Fruit fly (Drosophila melanogaster) whole organism, prepupa: ENCODE data around the gene CG12522.

Experiments used
- Blimp-1 ChIP-seq: fragments of 200-800 bp; sonication (Bioruptor generic); optimal IDR thresholded peaks from 3 replicates; lab custom pipeline; 2017; ENCODE audit warnings: missing biosample characterization, missing genetic modification characterization, mild to moderate bottlenecking, moderate library complexity, missing genetic modification reagents
- CG10631 ChIP-seq: fragments of 200-800 bp; sonication (Bioruptor generic); optimal IDR thresholded peaks from 2 replicates; lab custom pipeline; 2016; ENCODE audit warnings: missing biosample characterization, missing genetic modification characterization
- CG15336 ChIP-seq: fragments of 200-800 bp; sonication (Bioruptor generic); IDR thresholded peaks from 2 replicates; pipeline ENCODE4 v1.3.6; 2022; ENCODE audit warnings: missing biosample characterization, missing genetic modification characterization
- CG16779 ChIP-seq: fragments of 200-800 bp; sonication (Bioruptor generic); optimal IDR thresholded peaks from 3 replicates; lab custom pipeline; 2017; ENCODE audit warnings: missing biosample characterization, mild to moderate bottlenecking, missing genetic modification characterization
- CG31627 ChIP-seq: fragments of 200-800 bp; sonication (Bioruptor generic); optimal IDR thresholded peaks from 3 replicates; lab custom pipeline; 2016; ENCODE audit warnings: missing biosample characterization, missing genetic modification characterization
- CG4318 ChIP-seq: fragments of 200-800 bp; sonication (Bioruptor generic); optimal IDR thresholded peaks from 3 replicates; lab custom pipeline; 2017; ENCODE audit warnings: missing biosample characterization, mild to moderate bottlenecking, missing genetic modification characterization
- CG6163 ChIP-seq: fragments of 200-800 bp; sonication (Bioruptor generic); IDR thresholded peaks from 3 replicates; pipeline ENCODE4 v1.3.6; 2022; ENCODE audit warnings: missing biosample characterization, missing genetic modification characterization
- CG7368 ChIP-seq: fragments of 200-800 bp; sonication (Bioruptor generic); optimal IDR thresholded peaks from 3 replicates; lab custom pipeline; 2016; ENCODE audit warnings: missing biosample characterization, missing genetic modification characterization
- CG8119 ChIP-seq: fragments of 200-800 bp; sonication (Bioruptor generic); IDR thresholded peaks from 3 replicates; pipeline ENCODE4 v1.3.6; 2022; ENCODE audit warnings: missing biosample characterization, missing genetic modification characterization
- CG8632 ChIP-seq: fragments of 200-800 bp; sonication (Bioruptor generic); optimal IDR thresholded peaks from 3 replicates; lab custom pipeline; 2016; ENCODE audit warnings: missing biosample characterization, missing genetic modification characterization
- CG9139 ChIP-seq: fragments of 200-800 bp; sonication (Bioruptor generic); optimal IDR thresholded peaks from 3 replicates; lab custom pipeline; 2017; ENCODE audit warnings: missing biosample characterization, mild to moderate bottlenecking, missing genetic modification characterization
- Eip75B ChIP-seq: fragments of 200-800 bp; sonication (Bioruptor generic); optimal IDR thresholded peaks from 3 replicates; lab custom pipeline; 2016; ENCODE audit warnings: missing biosample characterization, missing genetic modification characterization
- Eip78C ChIP-seq: fragments of 200-800 bp; sonication (Bioruptor generic); peaks from one replicate; lab custom pipeline; 2016; ENCODE audit warnings: missing biosample characterization, missing genetic modification characterization
- Eip93F ChIP-seq: fragments of 200-800 bp; sonication (Bioruptor generic); optimal IDR thresholded peaks from 2 replicates; lab custom pipeline; 2016; ENCODE audit warnings: missing biosample characterization, mild to moderate bottlenecking, missing genetic modification characterization
- Gug ChIP-seq: fragments of 200-800 bp; sonication (Bioruptor generic); IDR thresholded peaks from 2 replicates; pipeline ENCODE4 v1.3.6; 2022; ENCODE audit warnings: missing biosample characterization, missing genetic modification characterization
- Hr4 ChIP-seq: fragments of 200-800 bp; sonication (Bioruptor generic); optimal IDR thresholded peaks from 3 replicates; lab custom pipeline; 2016; ENCODE audit warnings: missing biosample characterization, missing genetic modification characterization
- Met ChIP-seq: fragments of 200-800 bp; sonication (Bioruptor generic); optimal IDR thresholded peaks from 3 replicates; lab custom pipeline; 2016; ENCODE audit warnings: missing biosample characterization, missing genetic modification characterization
- Smox ChIP-seq: fragments of 200-800 bp; sonication (Bioruptor generic); optimal IDR thresholded peaks from 3 replicates; lab custom pipeline; 2016; ENCODE audit warnings: missing biosample characterization, missing genetic modification characterization
- Sox102F ChIP-seq: fragments of 200-800 bp; sonication (Bioruptor generic); optimal IDR thresholded peaks from 2 replicates; lab custom pipeline; 2016; ENCODE audit warnings: missing biosample characterization, mild to moderate bottlenecking, missing genetic modification characterization
- Sox14 ChIP-seq: fragments of 200-800 bp; sonication (Bioruptor generic); optimal IDR thresholded peaks from 3 replicates; lab custom pipeline; 2016; ENCODE audit warnings: missing biosample characterization, missing genetic modification characterization
- achi ChIP-seq: fragments of 200-800 bp; sonication (Bioruptor generic); optimal IDR thresholded peaks from 3 replicates; lab custom pipeline; 2016; ENCODE audit warnings: missing biosample characterization, missing genetic modification characterization
- acj6 ChIP-seq: fragments of 200-800 bp; sonication (Bioruptor generic); optimal IDR thresholded peaks from 3 replicates; lab custom pipeline; 2016; ENCODE audit warnings: missing biosample characterization, missing genetic modification characterization
- dac ChIP-seq: fragments of 200-800 bp; sonication (Bioruptor generic); optimal IDR thresholded peaks from 2 replicates; lab custom pipeline; 2017; ENCODE audit warnings: missing biosample characterization, mild to moderate bottlenecking, missing genetic modification characterization
- eg ChIP-seq: fragments of 200-800 bp; sonication (Bioruptor generic); IDR thresholded peaks from 3 replicates; pipeline ENCODE4 v1.3.6; 2022; ENCODE audit warnings: missing biosample characterization, missing genetic modification characterization
- esn ChIP-seq: fragments of 200-800 bp; sonication (Bioruptor generic); optimal IDR thresholded peaks from 2 replicates; lab custom pipeline; 2016; ENCODE audit warnings: missing biosample characterization, mild to moderate bottlenecking, missing genetic modification characterization, moderate library complexity
- fd85E ChIP-seq: fragments of 200-800 bp; sonication (Bioruptor generic); optimal IDR thresholded peaks from 3 replicates; lab custom pipeline; 2016; ENCODE audit warnings: missing biosample characterization, missing genetic modification characterization
- fkh ChIP-seq: fragments of 200-800 bp; sonication (Bioruptor generic); optimal IDR thresholded peaks from 3 replicates; lab custom pipeline; 2017; ENCODE audit warnings: missing biosample characterization, mild to moderate bottlenecking, missing genetic modification characterization, moderate library complexity
- lz ChIP-seq: fragments of 200-800 bp; sonication (Bioruptor generic); optimal IDR thresholded peaks from 3 replicates; lab custom pipeline; 2016; ENCODE audit warnings: missing biosample characterization, missing genetic modification characterization
- net ChIP-seq: fragments of 200-800 bp; sonication (Bioruptor generic); optimal IDR thresholded peaks from 3 replicates; lab custom pipeline; 2016; ENCODE audit warnings: missing biosample characterization, missing genetic modification characterization
- pdm3 ChIP-seq: fragments of 200-800 bp; sonication (Bioruptor generic); optimal IDR thresholded peaks from 3 replicates; lab custom pipeline; 2016; ENCODE audit warnings: missing biosample characterization, missing genetic modification characterization
- salr ChIP-seq, 2 experiments: fragments of 200-800 bp; sonication (Bioruptor generic); optimal IDR thresholded peaks; 3 replicates each; lab custom pipeline; 2016 to 2018; ENCODE audit warnings: missing biosample characterization in 2 of 2, missing genetic modification characterization in 2 of 2, mild to moderate bottlenecking in 1 of 2
- ss ChIP-seq, 2 experiments: fragments of 200-800 bp; sonication (Bioruptor generic); optimal IDR thresholded peaks; 2 replicates in 1 of 2; 3 replicates in 1 of 2; lab custom pipeline; 2017 to 2018; ENCODE audit warnings: mild to moderate bottlenecking in 2 of 2, missing biosample characterization in 2 of 2, missing genetic modification characterization in 2 of 2, moderate library complexity in 1 of 2
- topi ChIP-seq: fragments of 200-800 bp; sonication (Bioruptor generic); optimal IDR thresholded peaks from 3 replicates; lab custom pipeline; 2016; ENCODE audit warnings: missing biosample characterization, missing genetic modification characterization
- vri ChIP-seq: fragments of 200-800 bp; sonication (Bioruptor generic); optimal IDR thresholded peaks from 3 replicates; lab custom pipeline; 2016; ENCODE audit warnings: missing biosample characterization, mild to moderate bottlenecking, missing genetic modification characterization

Gene CG12522

dm6 chr3L:11064689-11065088 is 43.3 kb upstream of the CG12522 start, which contains the start of the genes CG32075, CG45101 and SuUR (continued):
- TF ChIP-seq Hr4 (peak; percentile 88), Sox14 (GFP tag; lab: Kevin White, UChicago) (peak; percentile 89), achi (GFP tag; lab: Kevin White, UChicago) (peak; percentile 83), salr (GFP tag; optimal IDR thresholded peaks at IDR 0.05; lab: Kevin White, UChicago) (peak; percentile 43 to 59), dac (GFP tag; lab: Kevin White, UChicago) (peak; percentile 52), Eip75B (GFP tag; lab: Kevin White, UChicago) (peak; percentile 83), CG8119 (GFP tag; lab: Robert Waterston, UW) (peak; percentile 60; the same call in 2 of the 3 replicates), CG16779 (tag; lab: Kevin White, UChicago) (no peak), vri (GFP tag; lab: Kevin White, UChicago) (peak; percentile 73), Met (GFP tag; lab: Kevin White, UChicago) (peak; percentile 87), Blimp-1 (no peak), Eip93F (peak; percentile 38), CG10631 (GFP tag; lab: Kevin White, UChicago) (peak; percentile 89), lz (GFP tag; lab: Kevin White, UChicago) (peak; percentile 91), acj6 (GFP tag; lab: Kevin White, UChicago) (peak; percentile 88), fd85E (GFP tag; lab: Kevin White, UChicago) (no peak), CG9139 (GFP tag; lab: Kevin White, UChicago) (no peak), Sox102F (GFP tag; lab: Kevin White, UChicago) (peak; percentile 81), topi (GFP tag; lab: Kevin White, UChicago) (peak; percentile 86)

dm6 chr3L:11065850-11066249 is 42.2 kb upstream of the CG12522 start:
- TF ChIP-seq esn (GFP tag; lab: Kevin White, UChicago) (no peak), CG31627 (GFP tag; lab: Kevin White, UChicago) (no peak), fkh (GFP tag; lab: Kevin White, UChicago) (peak; percentile 10), CG9139 (GFP tag; lab: Kevin White, UChicago) (no peak), ss (GFP tag; optimal IDR thresholded peaks at IDR 0.05; lab: Kevin White, UChicago) (no peak), Eip78C (GFP tag; lab: Kevin White, UChicago) (peak; percentile 16), salr (GFP tag; optimal IDR thresholded peaks at IDR 0.05; lab: Kevin White, UChicago) (no peak), Gug (no peak), CG8632 (GFP tag; lab: Kevin White, UChicago) (no peak), Met (GFP tag; lab: Kevin White, UChicago) (no peak), CG15336 (GFP tag; lab: Robert Waterston, UW) (no peak), topi (GFP tag; lab: Kevin White, UChicago) (no peak), acj6 (GFP tag; lab: Kevin White, UChicago) (no peak), pdm3 (GFP tag; lab: Kevin White, UChicago) (no peak), vri (GFP tag; lab: Kevin White, UChicago) (peak; percentile 82)

- no peak for TF ChIP-seq Blimp-1
- no peak for TF ChIP-seq topi (GFP tag; lab: Kevin White, UChicago)
- no peak for TF ChIP-seq Smox (GFP tag; lab: Kevin White, UChicago)
- peak; percentile 0 for TF ChIP-seq esn (GFP tag; lab: Kevin White, UChicago)
- 0 out of 3 replicates have a peak, but pooled peaks have one; percentile 8 for TF ChIP-seq eg (GFP tag; lab: Robert Waterston, UW)
- TF ChIP-seq Hr4 = no peak
Observed at dm6 chr3L:11069764-11070163, 38.3 kb upstream of the CG12522 start, which contains the start of gene CG6310. Gene CG6310 (minus strand): TSS chr3L:11069864.

dm6 chr3L:11070372-11070854 is 37.6 kb upstream of the CG12522 start, which contains the start of gene Mocs1:
Gene Mocs1 (plus strand): TSS chr3L:11070526.
- TF ChIP-seq CG6163 (GFP tag; lab: Robert Waterston, UW) = peak; percentile 39; the same call in 1 of the 3 replicates
- TF ChIP-seq CG7368 (GFP tag; lab: Kevin White, UChicago) = no peak
- no peak for TF ChIP-seq Gug
- TF ChIP-seq CG15336 (GFP tag; lab: Robert Waterston, UW) = no peak; the same call in 1 of the 2 replicates
- TF ChIP-seq acj6 (GFP tag; lab: Kevin White, UChicago) = no peak
- no peak for TF ChIP-seq Blimp-1
- TF ChIP-seq net (GFP tag; lab: Kevin White, UChicago) = no peak
- TF ChIP-seq vri (GFP tag; lab: Kevin White, UChicago) = peak; percentile 99
- TF ChIP-seq CG4318 (GFP tag; lab: Kevin White, UChicago) = no peak
